Worm (Caenorhabditis elegans) whole organism, L4/young adult: Measurements from ENCODE around the gene mig-32.
"Not testable (repeated sequence)": the region's sequence is repeated elsewhere in the genome, so short reads cannot be mapped to it uniquely, and the experiment has no call there.

ENCODE experiments used
- W03F9.2 ChIP-seq: fragments of 150-350 bp; optimal IDR thresholded peaks from 2 replicates; lab custom pipeline; 2014; ENCODE audit warnings: missing biosample characterization, missing genetic modification characterization
- dao-5 ChIP-seq: sonication (generic microtip); optimal IDR thresholded peaks from 2 replicates; lab custom pipeline; 2016; ENCODE audit warnings: missing genotype, missing genetic modification characterization, moderate library complexity, missing compliant biosample characterization
- him-1 ChIP-seq: sonication (generic microtip); optimal IDR thresholded peaks from 2 replicates; lab custom pipeline; 2016; ENCODE audit warnings: missing genotype, missing genetic modification reagents, missing genetic modification characterization, missing compliant biosample characterization

mig-32 gene

DNA sequence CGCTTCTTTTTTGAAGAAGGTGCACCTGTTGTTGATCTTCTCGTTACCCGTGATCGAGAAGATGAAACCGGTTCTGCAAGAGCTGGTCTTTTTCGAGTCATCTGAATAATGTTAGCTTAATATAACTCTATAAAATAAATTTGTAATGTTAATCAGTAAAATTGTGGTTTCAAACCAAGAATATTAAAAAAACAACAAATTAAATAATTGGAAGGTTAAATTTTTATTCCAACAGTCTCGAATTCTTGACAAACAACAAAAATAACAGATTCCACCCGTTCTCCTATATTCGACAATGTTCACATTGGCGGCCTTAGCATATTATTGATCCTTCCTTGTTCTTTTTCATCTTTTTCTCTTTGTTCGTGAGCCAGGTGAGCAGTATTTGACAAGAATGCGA is at the start of gene mig-32:
mig-32 (minus strand) TSS at position 101 of the 400 bp plus-strand sequence.
- TF ChIP-seq him-1 (tag; lab: Kevin White, UChicago), result no peak
- no peak for TF ChIP-seq W03F9.2 (tag; lab: Kevin White, UChicago)
- TF ChIP-seq dao-5, result no peak

DNA sequence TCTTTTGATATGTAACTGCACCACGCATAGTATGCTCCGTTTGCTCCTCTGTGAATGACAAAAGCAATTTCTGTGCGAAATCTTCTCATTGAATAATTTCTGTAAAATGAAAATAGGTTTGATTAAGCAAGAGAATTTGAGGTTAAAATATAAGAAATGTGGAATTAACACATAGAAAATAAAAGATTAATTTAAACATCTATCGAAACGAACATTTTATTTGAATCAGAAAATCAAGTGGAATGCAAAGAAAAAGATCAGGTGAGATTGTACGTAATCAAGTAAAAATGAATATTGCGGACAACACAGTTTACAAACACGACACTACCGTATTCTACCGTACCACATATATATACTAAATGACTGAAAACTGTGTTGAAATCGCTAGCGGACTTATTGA is 48.9 kb upstream of the mig-32 start, which contains the start of gene B0001.8:
B0001.8 (minus strand) TSS at position 101 of the 400 bp plus-strand sequence.
- TF ChIP-seq W03F9.2 (tag; lab: Kevin White, UChicago) (no peak), him-1 (tag; lab: Kevin White, UChicago) (no peak), dao-5 (no peak)

- TF ChIP-seq W03F9.2 (tag; lab: Kevin White, UChicago); him-1 (tag; lab: Kevin White, UChicago); dao-5: not testable (repeated sequence)
These were observed 46.1 kb upstream of the mig-32 start, which contains the start of gene B0001.4 for ce11 chrIV:12138093-12138492. TSS of gene B0001.4 (minus strand) at chrIV:12138193.

DNA sequence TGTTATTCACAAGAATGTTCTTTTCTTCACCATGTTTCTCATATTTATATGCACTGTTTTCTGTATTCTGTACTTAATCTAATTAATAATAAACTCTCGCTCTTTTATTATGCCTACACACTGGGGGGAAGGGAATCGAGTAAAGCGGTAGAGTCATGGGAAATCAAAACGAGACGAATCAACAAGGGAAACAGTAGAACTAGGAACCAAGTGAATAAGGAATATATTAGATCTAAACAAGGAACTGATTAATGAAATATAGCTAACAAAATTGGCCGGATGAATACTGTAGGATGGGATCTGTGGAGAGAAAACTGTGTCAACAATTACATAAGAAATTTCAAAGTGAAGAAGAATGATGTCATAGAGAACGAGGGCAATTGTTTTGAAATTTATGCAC is 43.0 kb upstream of the mig-32 start:
- TF ChIP-seq him-1 (tag; lab: Kevin White, UChicago), result no peak
- TF ChIP-seq W03F9.2 (tag; lab: Kevin White, UChicago), result no peak
- no peak for TF ChIP-seq dao-5

ce11 chrIV:12133776-12134175 is 41.8 kb upstream of the mig-32 start:
- TF ChIP-seq dao-5, result no peak

DNA sequence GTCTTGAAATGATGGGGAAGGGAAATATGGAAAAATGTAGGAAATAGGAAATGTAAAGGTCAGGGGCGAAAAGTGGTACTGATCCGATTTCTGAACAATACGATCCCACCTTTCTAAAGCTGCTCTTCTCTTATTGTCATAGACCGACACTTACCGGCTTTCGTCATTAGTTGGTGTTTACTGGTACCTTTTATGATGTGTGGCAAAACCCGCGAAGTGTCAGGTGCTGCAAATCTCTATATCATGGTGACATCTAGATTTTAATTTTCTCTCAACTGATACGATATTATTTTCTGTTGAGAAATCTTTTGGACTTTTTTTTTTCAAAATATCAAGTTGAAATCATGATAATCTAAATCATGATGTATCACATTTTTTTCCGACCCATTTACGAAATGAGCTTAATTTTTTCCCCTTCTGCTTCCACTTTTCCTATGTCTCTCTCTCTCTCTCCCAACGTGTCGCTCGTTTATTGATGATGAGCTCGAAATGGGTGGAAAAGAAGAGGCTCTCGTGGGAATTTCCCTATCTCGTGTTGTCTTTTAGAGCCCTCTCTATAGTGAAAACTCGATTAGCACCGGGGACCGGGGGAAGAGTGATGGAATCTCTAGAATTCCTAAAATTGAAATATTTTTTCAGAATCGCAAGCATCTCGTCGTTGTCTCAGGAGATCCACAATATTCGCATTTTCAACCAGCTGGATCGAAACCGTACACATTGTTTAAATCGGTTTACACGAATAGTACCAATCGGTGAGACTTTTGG is 39.5 kb upstream of the mig-32 start:
- TF ChIP-seq him-1 (tag; lab: Kevin White, UChicago) (no peak), dao-5 (no peak), W03F9.2 (tag; lab: Kevin White, UChicago) (no peak)

- TF ChIP-seq him-1 (tag; lab: Kevin White, UChicago), result no peak
- no peak for TF ChIP-seq W03F9.2 (tag; lab: Kevin White, UChicago)
- no peak for TF ChIP-seq dao-5
These were observed 37.2 kb upstream of the mig-32 start, which contains the start of gene lin-24 for ce11 chrIV:12129204-12129603. TSS of gene lin-24 (plus strand) at chrIV:12129504.

- no peak for TF ChIP-seq dao-5
- no peak for TF ChIP-seq him-1 (tag; lab: Kevin White, UChicago)
- TF ChIP-seq W03F9.2 (tag; lab: Kevin White, UChicago), result no peak
These were observed 36.7 kb upstream of the mig-32 start for ce11 chrIV:12128708-12129107.

DNA sequence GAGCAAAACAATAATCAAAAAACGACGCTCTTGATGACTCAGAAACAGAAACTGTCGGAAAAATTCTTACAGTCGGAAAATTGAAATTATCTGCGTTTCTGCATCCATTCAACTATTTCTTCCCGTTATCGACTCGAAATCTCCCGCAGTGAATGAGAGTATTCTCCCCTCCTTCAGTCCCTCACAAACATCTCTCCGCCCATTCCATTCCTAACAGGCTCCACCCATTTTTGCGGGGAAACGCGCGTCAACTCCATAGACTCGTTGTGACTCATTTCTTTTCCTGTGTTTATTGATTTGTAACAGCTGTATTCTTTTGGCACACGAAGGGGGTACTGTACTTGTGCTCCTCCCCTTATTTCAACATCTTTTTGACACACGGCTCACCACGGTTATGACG is 35.8 kb upstream of the mig-32 start:
- no peak for TF ChIP-seq him-1 (tag; lab: Kevin White, UChicago)
- no peak for TF ChIP-seq dao-5
- no peak for TF ChIP-seq W03F9.2 (tag; lab: Kevin White, UChicago)

DNA sequence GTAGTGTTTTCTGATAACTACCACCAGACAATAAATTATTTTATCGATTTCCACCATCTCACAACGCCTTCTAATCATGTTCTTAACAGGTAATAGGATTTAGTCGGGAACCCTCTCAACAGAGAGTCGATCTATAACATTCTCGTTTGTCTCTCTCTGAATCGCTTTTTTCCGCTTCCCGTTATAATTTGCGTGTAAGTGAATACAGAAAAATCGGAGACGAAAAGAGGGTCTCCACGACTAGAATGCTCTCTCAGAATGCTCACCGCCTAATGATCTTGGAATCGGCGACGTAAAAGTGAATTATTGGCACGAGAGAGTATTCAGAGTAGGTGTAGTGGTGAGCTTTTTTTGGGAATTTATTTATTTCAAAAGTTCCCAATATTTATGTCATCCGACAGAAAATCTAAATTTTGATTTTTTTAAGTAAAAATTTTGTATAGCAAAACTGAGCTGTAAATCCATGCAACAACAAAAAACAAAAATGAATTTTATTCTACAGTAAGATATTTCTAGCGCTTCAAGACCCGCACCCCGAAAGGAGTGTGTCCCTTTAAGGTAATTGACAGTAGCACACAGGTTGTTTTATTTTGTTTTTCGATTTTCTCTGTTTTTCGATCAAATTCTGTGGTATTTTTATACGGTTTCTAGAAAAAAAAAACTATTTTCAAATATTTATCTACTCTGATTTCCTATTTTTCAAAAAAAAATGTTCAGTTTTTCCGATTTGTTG is 34.9 kb upstream of the mig-32 start:
- TF ChIP-seq dao-5, result no peak
- no peak for TF ChIP-seq W03F9.2 (tag; lab: Kevin White, UChicago)

- no peak for TF ChIP-seq dao-5
- no peak for TF ChIP-seq him-1 (tag; lab: Kevin White, UChicago)
- no peak for TF ChIP-seq W03F9.2 (tag; lab: Kevin White, UChicago)
These were observed 32.5 kb upstream of the mig-32 start, which contains the start of gene dhhc-6 for ce11 chrIV:12124314-12125084. TSS of gene dhhc-6 (plus strand) at chrIV:12124952.

DNA sequence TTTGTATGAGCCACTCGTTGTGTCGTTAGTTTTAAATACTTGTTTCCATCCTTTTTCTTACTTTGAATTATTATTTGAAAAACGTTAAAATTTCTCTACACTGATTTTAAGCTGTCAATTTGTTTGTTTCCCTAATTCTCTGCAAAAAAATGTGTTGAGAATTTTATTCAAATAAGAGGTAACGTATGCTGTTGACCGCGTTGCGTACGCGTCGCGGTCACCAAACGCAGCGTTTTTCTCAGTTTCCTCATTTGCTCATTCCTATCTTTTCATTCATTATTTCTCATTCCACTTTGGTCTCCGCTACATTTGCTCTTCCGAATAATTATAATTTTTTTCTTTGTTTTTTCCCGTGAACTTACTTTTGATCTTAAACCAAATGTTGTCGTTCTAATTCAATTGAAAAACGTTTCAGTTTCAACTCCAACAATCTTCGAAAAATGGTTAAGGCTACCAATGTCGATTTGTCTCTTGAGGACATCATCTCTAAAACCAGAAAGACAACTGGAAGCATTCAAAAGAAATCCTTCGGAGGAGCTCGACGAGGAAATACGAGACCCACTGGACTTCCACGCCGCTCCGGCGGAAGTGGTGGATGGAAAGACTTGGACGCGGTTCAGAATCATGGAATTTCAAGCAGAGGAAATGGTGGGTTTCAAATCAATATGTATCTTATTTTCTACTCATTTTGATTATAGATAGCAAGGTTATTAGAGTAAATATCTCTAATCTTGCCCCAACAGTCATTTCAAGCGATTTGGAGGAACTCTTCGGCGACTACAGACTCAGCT is 31.1 kb upstream of the mig-32 start, which contains the start of gene aly-3:
aly-3 (plus strand) TSS at position 409 of the 791 bp plus-strand sequence.
- TF ChIP-seq him-1 (tag; lab: Kevin White, UChicago), result no peak
- TF ChIP-seq dao-5, result no peak
- TF ChIP-seq W03F9.2 (tag; lab: Kevin White, UChicago), result no peak

DNA sequence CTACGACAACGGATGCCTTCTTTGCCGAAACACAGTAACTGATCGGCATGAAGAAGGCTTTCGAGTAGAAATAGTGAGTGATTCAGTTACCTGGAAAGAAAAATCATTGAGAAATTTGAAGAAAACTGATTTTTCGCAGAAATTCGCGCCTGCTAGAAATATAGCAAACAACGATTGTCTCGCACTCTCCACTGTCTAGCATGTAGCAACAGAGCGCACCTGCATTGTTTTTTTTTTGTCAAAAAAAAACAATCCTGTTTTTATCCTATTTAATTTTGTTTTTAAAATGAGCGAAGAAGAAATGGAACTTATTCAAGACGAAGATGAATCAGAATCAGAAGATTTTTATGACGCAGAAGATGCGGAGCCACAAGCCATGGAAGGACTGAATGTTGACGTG is 29.1 kb upstream of the mig-32 start, which contains the start of the genes ddb-1 and M18.6:
ddb-1 (minus strand) TSS at position 90 of the 400 bp plus-strand sequence.
M18.6 (plus strand) TSS at position 235 of the 400 bp plus-strand sequence.
- TF ChIP-seq him-1 (tag; lab: Kevin White, UChicago), result no peak
- TF ChIP-seq W03F9.2 (tag; lab: Kevin White, UChicago), result peak; percentile 53
